Worm (Caenorhabditis elegans) whole organism, L1 larva: ENCODE data around the gene R07E3.6.

Source experiments
- C04F5.9 ChIP-seq: sonication (generic microtip); optimal IDR thresholded peaks from 2 replicates; lab custom pipeline; 2016; ENCODE audit warnings: missing genetic modification characterization, missing compliant biosample characterization
- Y116A8C.19 ChIP-seq: sonication (generic microtip); optimal IDR thresholded peaks from 2 replicates; lab custom pipeline; 2016; ENCODE audit warnings: missing compliant biosample characterization, missing genetic modification characterization, borderline replicate concordance
- alr-1 ChIP-seq: fragments of 200-800 bp; sonication (Bioruptor generic); optimal IDR thresholded peaks from 2 replicates; lab custom pipeline; 2018; ENCODE audit warnings: borderline replicate concordance, mild to moderate bottlenecking, missing genetic modification characterization, missing compliant biosample characterization
- blmp-1 ChIP-seq: fragments of 150-350 bp; optimal IDR thresholded peaks from 2 replicates; lab custom pipeline; 2014; ENCODE audit warnings: missing biosample characterization, missing genetic modification characterization
- ceh-8 ChIP-seq: fragments of 200-800 bp; sonication (Bioruptor generic); optimal IDR thresholded peaks from 2 replicates; lab custom pipeline; 2018; ENCODE audit warnings: mild to moderate bottlenecking, missing genetic modification characterization, moderate library complexity, missing compliant biosample characterization
- efl-1 ChIP-seq, 4 experiments: fragments of 150-350 bp; optimal IDR thresholded peaks in 3 of 4; peaks in 1 of 4; 1 replicate in 1 of 4; 2 replicates in 3 of 4; lab custom pipeline; 2014; ENCODE audit warnings: missing biosample characterization in 2 of 4, missing genetic modification characterization in 2 of 4, missing genetic modification reagents in 2 of 4
- efl-3 ChIP-seq: fragments of 200-800 bp; sonication (Bioruptor generic); optimal IDR thresholded peaks from 2 replicates; lab custom pipeline; 2018; ENCODE audit warnings: mild to moderate bottlenecking, missing genetic modification characterization, missing compliant biosample characterization
- egl-27 ChIP-seq, 2 experiments: fragments of 150-350 bp in 1 of 2; sonication (generic microtip); optimal IDR thresholded peaks; 3 replicates each; lab custom pipeline; 2017 to 2018; ENCODE audit warnings: missing biosample characterization in 2 of 2, missing genetic modification characterization in 2 of 2, missing genetic modification reagents in 2 of 2
- elt-2 ChIP-seq: sonication (generic microtip); optimal IDR thresholded peaks from 2 replicates; lab custom pipeline; 2016; ENCODE audit warnings: missing genetic modification characterization, mild to moderate bottlenecking, inconsistent platforms, missing compliant biosample characterization, missing genetic modification reagents
- elt-3 ChIP-seq, 6 experiments: fragments of 150-350 bp in 1 of 6; sonication (generic microtip); optimal IDR thresholded peaks; 2 replicates each; lab custom pipeline; 2017 to 2018; ENCODE audit warnings: missing biosample characterization in 6 of 6, missing genetic modification characterization in 6 of 6, inconsistent platforms in 1 of 6
- grh-1 ChIP-seq: fragments of 200-800 bp; sonication (Bioruptor generic); IDR thresholded peaks from 2 replicates; pipeline ENCODE4 v1.3.6; 2022; ENCODE audit warnings: missing genetic modification reagents, missing genetic modification characterization, missing compliant biosample characterization
- lin-14 ChIP-seq: fragments of 200-800 bp; sonication (Bioruptor generic); optimal IDR thresholded peaks from 2 replicates; lab custom pipeline; 2018; ENCODE audit warnings: mild to moderate bottlenecking, missing genetic modification characterization, moderate library complexity, missing compliant biosample characterization
- lin-15B ChIP-seq: fragments of 150-350 bp; sonication (generic microtip); optimal IDR thresholded peaks from 3 replicates; lab custom pipeline; 2014; ENCODE audit warnings: missing biosample characterization, missing genetic modification characterization
- lin-35 ChIP-seq, 2 experiments: fragments of 150-350 bp; optimal IDR thresholded peaks; 2 replicates each; lab custom pipeline; 2014; ENCODE audit warnings: missing biosample characterization in 2 of 2, missing genetic modification characterization in 2 of 2, missing genetic modification reagents in 2 of 2
- lin-39 ChIP-seq: fragments of 150-350 bp; optimal IDR thresholded peaks from 2 replicates; lab custom pipeline; 2014; ENCODE audit warnings: missing biosample characterization, missing genetic modification reagents, missing genetic modification characterization
- lir-3 ChIP-seq: sonication (generic microtip); optimal IDR thresholded peaks from 2 replicates; lab custom pipeline; 2016; ENCODE audit warnings: mild to moderate bottlenecking, missing genetic modification characterization, moderate library complexity, missing compliant biosample characterization; ENCODE audit not compliant: poor library complexity
- lsy-2 ChIP-seq, 2 experiments: fragments of 150-350 bp; optimal IDR thresholded peaks; 2 replicates each; lab custom pipeline; 2014; ENCODE audit warnings: missing biosample characterization in 2 of 2, missing genetic modification characterization in 2 of 2
- mef-2 ChIP-seq: fragments of 150-350 bp; optimal IDR thresholded peaks from 2 replicates; lab custom pipeline; 2014; ENCODE audit warnings: missing biosample characterization, missing genetic modification characterization
- mep-1 ChIP-seq: fragments of 150-350 bp; optimal IDR thresholded peaks from 2 replicates; lab custom pipeline; 2014; ENCODE audit warnings: missing biosample characterization, missing genetic modification characterization
- nhr-11 ChIP-seq: fragments of 150-350 bp; optimal IDR thresholded peaks from 2 replicates; lab custom pipeline; 2014; ENCODE audit warnings: missing biosample characterization, missing genetic modification characterization
- nhr-12 ChIP-seq: sonication (generic microtip); optimal IDR thresholded peaks from 2 replicates; lab custom pipeline; 2017; ENCODE audit warnings: missing biosample characterization, missing genetic modification characterization
- nhr-19 ChIP-seq: fragments of 200-800 bp; sonication (Bioruptor generic); conservative IDR thresholded peaks from 2 replicates; pipeline ENCODE4 v1.3.6; 2022; ENCODE audit warnings: missing genetic modification characterization, missing compliant biosample characterization
- nhr-20 ChIP-seq: sonication (generic microtip); optimal IDR thresholded peaks from 2 replicates; lab custom pipeline; 2016; ENCODE audit warnings: mild to moderate bottlenecking, missing genetic modification characterization, missing compliant biosample characterization
- nhr-28 ChIP-seq: fragments of 150-350 bp; optimal IDR thresholded peaks from 2 replicates; lab custom pipeline; 2014; ENCODE audit warnings: missing biosample characterization, missing genetic modification characterization
- nhr-71 ChIP-seq: sonication (generic microtip); optimal IDR thresholded peaks from 2 replicates; lab custom pipeline; 2016; ENCODE audit warnings: mild to moderate bottlenecking, missing genetic modification characterization, moderate library complexity, missing compliant biosample characterization
- nhr-85 ChIP-seq: sonication (generic microtip); peaks from one replicate; lab custom pipeline; 2016; ENCODE audit warnings: missing genetic modification characterization, inconsistent platforms, missing compliant biosample characterization
- nhr-90 ChIP-seq: sonication (generic microtip); optimal IDR thresholded peaks from 2 replicates; lab custom pipeline; 2016; ENCODE audit warnings: mild to moderate bottlenecking, missing genetic modification characterization, missing compliant biosample characterization; ENCODE audit not compliant: poor library complexity
- pag-3 ChIP-seq: sonication (generic microtip); optimal IDR thresholded peaks from 2 replicates; lab custom pipeline; 2017; ENCODE audit warnings: missing genetic modification characterization, mild to moderate bottlenecking, missing compliant biosample characterization, antibody characterized with exemption, borderline replicate concordance; ENCODE audit not compliant: insufficient read depth
- pax-3 ChIP-seq: fragments of 200-800 bp; sonication (Bioruptor generic); optimal IDR thresholded peaks from 2 replicates; lab custom pipeline; 2018; ENCODE audit warnings: mild to moderate bottlenecking, missing genetic modification characterization, moderate library complexity, missing compliant biosample characterization
- pqm-1 ChIP-seq: sonication (generic microtip); optimal IDR thresholded peaks from 3 replicates; lab custom pipeline; 2017; ENCODE audit warnings: missing biosample characterization, missing genetic modification characterization
- rnt-1 ChIP-seq: sonication (generic microtip); optimal IDR thresholded peaks from 2 replicates; lab custom pipeline; 2016; ENCODE audit warnings: mild to moderate bottlenecking, missing genetic modification characterization, moderate library complexity, missing compliant biosample characterization
- snu-23 ChIP-seq: sonication (generic microtip); optimal IDR thresholded peaks from 2 replicates; lab custom pipeline; 2016; ENCODE audit warnings: missing genetic modification characterization, missing compliant biosample characterization
- sox-4 ChIP-seq: sonication (generic microtip); optimal IDR thresholded peaks from 2 replicates; lab custom pipeline; 2016; ENCODE audit warnings: missing genetic modification characterization, missing compliant biosample characterization
- tbx-2 ChIP-seq: sonication (generic microtip); optimal IDR thresholded peaks from 2 replicates; lab custom pipeline; 2016; ENCODE audit warnings: missing genetic modification characterization, missing compliant biosample characterization
- unc-130 ChIP-seq: fragments of 150-350 bp; optimal IDR thresholded peaks from 2 replicates; lab custom pipeline; 2017; ENCODE audit warnings: missing biosample characterization, missing genetic modification characterization, inconsistent platforms
- vab-15 ChIP-seq: sonication (generic microtip); optimal IDR thresholded peaks from 2 replicates; lab custom pipeline; 2017; ENCODE audit warnings: missing genotype, mild to moderate bottlenecking, missing genetic modification characterization, missing compliant biosample characterization
- xbp-1 ChIP-seq: sonication (generic microtip); optimal IDR thresholded peaks from 2 replicates; lab custom pipeline; 2016; ENCODE audit warnings: missing genetic modification characterization, missing compliant biosample characterization
- zip-4 ChIP-seq: fragments of 200-800 bp; sonication (Bioruptor generic); optimal IDR thresholded peaks from 2 replicates; lab custom pipeline; 2018; ENCODE audit warnings: mild to moderate bottlenecking, missing genetic modification characterization, moderate library complexity, missing compliant biosample characterization
- ztf-11 ChIP-seq, 2 experiments: sonication (generic microtip); optimal IDR thresholded peaks; 2 replicates each; lab custom pipeline; 2016 to 2017; ENCODE audit warnings: missing genetic modification characterization in 2 of 2, missing biosample characterization in 1 of 2, missing compliant biosample characterization in 1 of 2

Gene R07E3.6

DNA sequence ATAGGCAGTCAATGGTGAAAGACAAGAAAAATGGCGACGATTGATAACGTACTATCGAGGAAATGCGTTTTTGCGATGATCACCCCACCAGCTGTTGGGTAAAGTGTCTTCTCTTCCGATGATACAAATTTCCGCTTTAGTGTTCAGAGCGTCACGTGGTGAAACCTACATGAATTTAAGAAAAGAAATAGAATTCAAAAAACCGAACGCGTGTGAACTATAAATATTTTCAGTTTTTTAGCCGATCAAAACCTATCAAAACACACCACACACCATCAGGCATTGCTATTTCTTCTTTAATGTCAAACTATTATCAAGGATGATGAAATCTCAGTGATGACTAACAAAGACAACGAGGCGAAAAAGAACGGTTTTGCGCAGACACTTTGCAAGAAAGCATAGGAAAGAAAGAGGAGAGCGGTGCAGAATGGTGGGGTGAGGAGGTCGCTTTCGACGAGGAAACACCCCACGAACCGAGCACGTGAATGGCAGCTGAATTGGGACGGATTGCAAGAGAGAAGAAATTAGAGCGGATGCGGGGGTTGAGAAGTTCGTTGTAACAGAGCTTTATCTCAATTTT lies 14.6 kb downstream of the R07E3.6 start (continued):
- TF ChIP-seq lin-39 (tag; lab: Kevin White, UChicago) (no peak), egl-27 (tag; optimal IDR thresholded peaks at IDR 0.05; lab: Kevin White, UChicago) (peak; percentile 21 to 55), Y116A8C.19 (tag; lab: Kevin White, UChicago) (no peak), lin-14 (GFP tag; lab: Kevin White, UChicago) (peak; percentile 84), efl-1 (optimal IDR thresholded peaks at IDR 0.05; lab: Kevin White, UChicago) (no peak), efl-1 (GFP tag; optimal IDR thresholded peaks at IDR 0.05 in 1 of 2; lab: Kevin White, UChicago) (peak in 1 of 2 experiments; percentile 78), elt-2 (tag; lab: Kevin White, UChicago) (peak; percentile 47), mep-1 (peak; percentile 28), lsy-2 (tag; optimal IDR thresholded peaks at IDR 0.05; lab: Kevin White, UChicago) (peak in 1 of 2 experiments; percentile 24), lir-3 (tag; lab: Kevin White, UChicago) (no peak), nhr-19 (GFP tag; lab: Robert Waterston, UW) (peak; percentile 56), elt-3 (tag; optimal IDR thresholded peaks at IDR 0.05; lab: Kevin White, UChicago) (peak in 2 of 6 experiments; percentile 4 to 71), zip-4 (GFP tag; lab: Kevin White, UChicago) (no peak)

DNA sequence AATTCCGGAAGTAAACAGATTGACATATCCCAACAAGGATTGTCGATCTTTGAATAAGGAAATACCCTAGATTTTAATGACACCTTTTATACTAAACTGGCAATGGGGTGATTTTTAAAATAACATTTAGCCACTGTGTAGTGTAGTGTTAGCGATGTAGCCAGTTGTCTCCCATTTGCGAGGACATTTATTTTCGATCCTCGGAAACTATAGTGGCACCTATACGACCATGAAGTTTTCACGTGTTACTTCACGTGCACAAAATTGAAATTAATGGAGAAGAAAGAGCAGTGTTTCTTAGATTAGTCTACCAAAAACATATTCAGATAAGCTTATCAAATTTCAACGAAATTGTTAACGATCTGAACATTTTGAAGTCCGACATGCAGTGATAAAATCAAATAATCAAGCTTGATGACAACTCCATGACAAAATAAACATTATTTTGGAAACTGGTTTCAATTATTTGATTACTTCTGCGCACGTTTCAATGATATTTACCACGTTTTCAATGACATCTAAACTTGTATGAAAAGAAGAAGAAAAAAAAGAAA lies 15.9 kb downstream of the R07E3.6 start, which contains the start of gene R07E3.4:
R07E3.4 (minus strand) TSS at position 51 of the 554 bp plus-strand sequence.
- TF ChIP-seq nhr-71 (tag; lab: Kevin White, UChicago) (peak; percentile 80), lin-14 (GFP tag; lab: Kevin White, UChicago) (peak; percentile 75), alr-1 (tag; lab: Kevin White, UChicago) (no peak), vab-15 (tag; lab: Kevin White, UChicago) (no peak), tbx-2 (tag; lab: Kevin White, UChicago) (peak; percentile 30), sox-4 (tag; lab: Kevin White, UChicago) (no peak), grh-1 (peak; percentile 61), lin-15B (no peak), rnt-1 (tag; lab: Kevin White, UChicago) (peak; percentile 65), nhr-11 (tag; lab: Kevin White, UChicago) (peak; percentile 72), lin-35 (GFP tag; optimal IDR thresholded peaks at IDR 0.05; lab: Kevin White, UChicago) (peak in 1 of 2 experiments; percentile 16), nhr-19 (GFP tag; lab: Robert Waterston, UW) (peak; percentile 68), nhr-85 (tag; lab: Kevin White, UChicago) (peak; percentile 92), unc-130 (tag; lab: Kevin White, UChicago) (peak; percentile 16), pax-3 (tag; lab: Kevin White, UChicago) (no peak), ceh-8 (no peak), efl-1 (optimal IDR thresholded peaks at IDR 0.05; lab: Kevin White, UChicago) (no peak), efl-1 (GFP tag; optimal IDR thresholded peaks at IDR 0.05 in 1 of 2; lab: Kevin White, UChicago) (no peak), xbp-1 (peak; percentile 4), ztf-11 (tag; optimal IDR thresholded peaks at IDR 0.05; lab: Kevin White, UChicago) (no peak), nhr-90 (tag; lab: Kevin White, UChicago) (peak; percentile 40), mep-1 (peak; percentile 18), mef-2 (tag; lab: Kevin White, UChicago) (no peak), blmp-1 (peak; percentile 25), egl-27 (tag; optimal IDR thresholded peaks at IDR 0.05; lab: Kevin White, UChicago) (peak in 1 of 2 experiments; percentile 17), pag-3 (no peak), snu-23 (GFP tag; lab: Kevin White, UChicago) (peak; percentile 54), C04F5.9 (tag; lab: Kevin White, UChicago) (no peak), nhr-20 (peak; percentile 86), elt-2 (tag; lab: Kevin White, UChicago) (peak; percentile 79), efl-3 (GFP tag; lab: Kevin White, UChicago) (no peak), nhr-28 (no peak), nhr-12 (tag; lab: Kevin White, UChicago) (no peak), lsy-2 (tag; optimal IDR thresholded peaks at IDR 0.05; lab: Kevin White, UChicago) (peak in 1 of 2 experiments; percentile 1), elt-3 (tag; optimal IDR thresholded peaks at IDR 0.05; lab: Kevin White, UChicago) (peak in 1 of 6 experiments; percentile 28), pqm-1 (tag; lab: Kevin White, UChicago) (peak; percentile 9)
